Worm (Caenorhabditis elegans): ENCODE results near the gene sna-1.

The sna-1 gene

DNA sequence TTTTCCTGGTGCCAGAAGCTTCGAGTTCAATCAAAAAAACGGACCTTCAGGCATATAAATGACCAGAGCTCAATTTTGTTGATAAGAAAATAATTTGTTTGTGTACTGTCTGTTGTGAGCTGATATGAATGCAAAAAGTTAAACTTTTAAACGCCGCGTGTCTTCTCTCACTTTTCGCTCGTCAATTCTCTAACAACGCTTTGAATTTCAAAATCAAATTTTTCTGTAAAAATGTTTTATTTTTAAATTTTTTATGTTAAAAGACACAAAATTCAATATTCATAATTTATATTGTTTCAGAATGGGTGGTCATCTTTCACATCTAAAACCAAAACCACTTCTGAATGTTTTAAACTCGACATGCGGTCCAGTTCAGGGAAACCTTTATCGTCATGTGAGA, 36.5 kb downstream of the sna-1 start, which contains the start of gene cest-31:
TSS of gene cest-31 (plus strand) at position 301 of the 400 bp plus-strand sequence.
- TF ChIP-seq aptf-2 (GFP tag; conservative IDR thresholded peaks at IDR 0.05) (no peak), xnd-1 (tag; optimal IDR thresholded peaks at IDR 0.05) (no peak), F52B5.7 (tag; optimal IDR thresholded peaks at IDR 0.05) (no peak), dpff-1 (tag; optimal IDR thresholded peaks at IDR 0.05) (no peak), F55B11.4 (tag; optimal IDR thresholded peaks at IDR 0.05; ENCODE audit: borderline replicate concordance, insufficient read depth) (no peak), B0336.3 (GFP tag; IDR thresholded peaks at IDR 0.05) (no peak), cebp-2 (GFP tag; IDR thresholded peaks at IDR 0.05) (no peak), mxl-1 (tag; optimal IDR thresholded peaks at IDR 0.05) (no peak), F33H1.4 (GFP tag; IDR thresholded peaks at IDR 0.05) (no peak), snpc-1.1 (tag; optimal IDR thresholded peaks at IDR 0.05; ENCODE audit: insufficient read depth) (no peak), hsf-1 (GFP tag; IDR thresholded peaks at IDR 0.05) (no peak), nfyb-1 (GFP tag; IDR thresholded peaks at IDR 0.05) (no peak), snpc-3.4 (tag; optimal IDR thresholded peaks at IDR 0.05) (no peak), somi-1 (GFP tag; optimal IDR thresholded peaks at IDR 0.05) (no peak)

DNA sequence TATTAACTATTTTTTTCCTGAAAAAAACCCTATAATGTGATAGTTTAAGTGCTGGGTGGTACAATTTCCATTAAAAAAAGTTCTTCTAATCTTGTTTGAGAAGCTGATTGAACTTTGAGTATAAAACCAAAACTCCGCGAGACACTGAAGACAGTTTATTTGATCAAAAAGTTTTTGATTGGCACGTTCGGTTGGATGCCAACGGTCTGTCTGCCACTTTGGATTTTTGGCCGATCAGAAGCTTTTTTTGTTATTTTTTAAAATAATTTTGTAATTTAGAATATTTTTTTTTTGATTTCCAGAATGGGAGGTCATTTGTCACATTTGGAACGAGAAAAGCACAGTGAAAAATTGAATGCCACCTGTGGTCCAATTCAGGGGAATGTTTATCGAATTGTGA, 41.0 kb downstream of the sna-1 start, which contains the start of gene cest-28:
TSS of gene cest-28 (plus strand) at position 301 of the 400 bp plus-strand sequence.
- TF ChIP-seq hlh-12 (tag; optimal IDR thresholded peaks at IDR 0.05): no peak
- TF ChIP-seq chd-7 (tag; optimal IDR thresholded peaks at IDR 0.05): no peak
- TF ChIP-seq nhr-80 (tag; optimal IDR thresholded peaks at IDR 0.05): peak; percentile 32

DNA sequence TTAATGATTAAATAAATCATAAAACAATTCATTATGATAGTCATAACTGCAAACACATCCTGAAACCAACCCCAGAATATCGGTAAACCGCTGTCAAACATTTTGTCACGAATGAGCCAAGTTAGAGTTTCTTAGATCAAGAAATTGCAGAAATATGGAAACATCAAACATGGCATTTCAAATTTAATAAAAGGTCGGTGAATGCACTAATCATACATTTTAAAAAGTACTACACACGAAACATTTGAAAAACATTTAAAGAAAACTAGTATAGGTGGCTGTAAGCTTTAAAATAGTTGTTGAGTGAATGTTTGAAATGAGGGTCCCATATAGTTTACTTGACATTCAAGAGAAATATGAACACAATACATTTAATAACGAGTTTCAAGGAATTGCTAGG, 41.7 kb downstream of the sna-1 start, which contains the start of gene str-180:
TSS of gene str-180 (minus strand) at position 101 of the 400 bp plus-strand sequence.
- TF ChIP-seq unc-130 (GFP tag; optimal IDR thresholded peaks at IDR 0.05) (no peak), ceh-79 (tag; optimal IDR thresholded peaks at IDR 0.05) (no peak), snpc-1.3 (tag; optimal IDR thresholded peaks at IDR 0.05; ENCODE audit: insufficient read depth) (no peak), ceh-91 (GFP tag; IDR thresholded peaks at IDR 0.05) (no peak), nfyb-1 (GFP tag; IDR thresholded peaks at IDR 0.05) (no peak), let-607 (tag; optimal IDR thresholded peaks at IDR 0.05) (no peak), let-526 (GFP tag; IDR thresholded peaks at IDR 0.05) (no peak), ets-4 (GFP tag; optimal IDR thresholded peaks at IDR 0.05) (no peak), nhr-90 (tag; optimal IDR thresholded peaks at IDR 0.05) (no peak), efl-1 (GFP tag; optimal IDR thresholded peaks at IDR 0.05) (no peak), dpff-1 (tag; optimal IDR thresholded peaks at IDR 0.05) (no peak), egl-18 (GFP tag; IDR thresholded peaks at IDR 0.05) (no peak), pbrm-1 (GFP tag; IDR thresholded peaks at IDR 0.05) (no peak), cebp-2 (GFP tag; IDR thresholded peaks at IDR 0.05) (no peak), hsf-1 (GFP tag; IDR thresholded peaks at IDR 0.05) (no peak), bed-1 (GFP tag; IDR thresholded peaks at IDR 0.05) (no peak), F57A8.1 (GFP tag; optimal IDR thresholded peaks at IDR 0.05) (no peak), ccch-3 (GFP tag; optimal IDR thresholded peaks at IDR 0.05) (no peak), ztf-6 (GFP tag; IDR thresholded peaks at IDR 0.05) (no peak)

DNA sequence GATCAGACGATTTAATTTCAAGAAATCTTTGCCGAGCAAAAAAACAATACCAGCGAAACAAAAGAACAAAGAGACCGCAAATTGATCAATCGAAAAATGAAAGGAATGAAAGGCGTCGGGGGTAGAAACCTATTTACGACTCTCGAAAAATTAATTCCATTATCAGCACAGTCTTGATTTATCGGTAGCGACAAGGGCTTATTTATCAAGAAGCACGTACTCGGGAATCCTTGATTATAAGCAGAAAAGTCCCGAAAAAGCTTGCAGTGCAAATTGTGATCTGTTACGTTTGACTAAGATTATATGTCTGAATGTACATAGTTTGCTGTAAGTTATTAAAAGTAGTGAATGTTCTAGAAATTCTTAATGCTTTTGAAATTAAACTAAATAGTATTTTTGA, 43.9 kb downstream of the sna-1 start:
- TF ChIP-seq lsl-1 (GFP tag; optimal IDR thresholded peaks at IDR 0.05) (no peak), nhr-80 (tag; optimal IDR thresholded peaks at IDR 0.05) (peak; percentile 33)

All from whole organism, young adult.